Worm (Caenorhabditis elegans) whole organism, L1 larva: ENCODE measurements around the gene C03G5.14.

Source experiments
- aha-1 ChIP-seq: fragments of 150-350 bp; optimal IDR thresholded peaks from 2 replicates; lab custom pipeline; 2014; ENCODE audit warnings: missing biosample characterization, missing genetic modification characterization
- ceh-63 ChIP-seq: fragments of 200-800 bp; sonication (Bioruptor generic); optimal IDR thresholded peaks from 2 replicates; lab custom pipeline; 2018; ENCODE audit warnings: mild to moderate bottlenecking, missing genetic modification characterization, missing compliant biosample characterization
- mdl-1 ChIP-seq, 2 experiments: fragments of 150-350 bp; optimal IDR thresholded peaks; 2 replicates each; lab custom pipeline; 2014 to 2017; ENCODE audit warnings: missing biosample characterization in 2 of 2, missing genetic modification characterization in 2 of 2, inconsistent platforms in 1 of 2
- nhr-19 ChIP-seq: fragments of 200-800 bp; sonication (Bioruptor generic); conservative IDR thresholded peaks from 2 replicates; pipeline ENCODE4 v1.3.6; 2022; ENCODE audit warnings: missing genetic modification characterization, missing compliant biosample characterization
- nhr-237 ChIP-seq: fragments of 150-350 bp; optimal IDR thresholded peaks from 2 replicates; lab custom pipeline; 2014; ENCODE audit warnings: missing biosample characterization, missing genetic modification characterization
- nhr-76 ChIP-seq: sonication (generic microtip); optimal IDR thresholded peaks from 2 replicates; lab custom pipeline; 2017; ENCODE audit warnings: missing biosample characterization, missing genetic modification characterization
- tbx-2 ChIP-seq: sonication (generic microtip); optimal IDR thresholded peaks from 2 replicates; lab custom pipeline; 2016; ENCODE audit warnings: missing genetic modification characterization, missing compliant biosample characterization
- zag-1 ChIP-seq: fragments of 150-350 bp; optimal IDR thresholded peaks from 2 replicates; lab custom pipeline; 2014; ENCODE audit warnings: missing biosample characterization, missing genetic modification characterization
- ztf-4 ChIP-seq: fragments of 150-350 bp; optimal IDR thresholded peaks from 2 replicates; lab custom pipeline; 2014; ENCODE audit warnings: missing biosample characterization, missing genetic modification characterization

DNA sequence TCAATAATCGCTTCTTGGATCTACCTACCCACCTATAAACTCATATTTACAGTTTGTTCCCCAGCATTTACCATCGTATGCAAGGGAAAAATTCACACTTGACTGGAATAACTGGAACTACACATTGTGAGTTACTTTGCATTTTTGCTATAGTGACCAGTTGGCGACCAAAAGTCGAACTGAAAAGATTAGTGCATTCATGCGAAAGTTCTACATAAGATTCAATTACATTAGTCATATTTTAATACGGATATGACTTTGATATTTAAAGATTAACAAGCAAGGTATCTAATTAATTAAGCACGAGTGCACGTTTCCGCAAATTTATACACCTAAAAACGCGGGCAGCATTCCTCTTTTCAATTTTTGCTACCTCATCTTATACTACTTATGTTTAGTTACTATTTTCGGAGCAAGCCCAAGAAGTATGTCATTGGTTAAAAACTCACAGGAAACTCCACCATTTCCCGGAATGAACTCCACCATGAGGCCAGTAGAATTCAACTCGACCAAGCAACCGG is 49.3 kb downstream of the C03G5.14 start, which contains the start of gene jmjd-3.1:
- TF ChIP-seq nhr-76 (tag; lab: Kevin White, UChicago): no peak
- TF ChIP-seq mdl-1 (tag; optimal IDR thresholded peaks at IDR 0.05; lab: Kevin White, UChicago): no peak
- no peak for TF ChIP-seq nhr-237
- no peak for TF ChIP-seq zag-1 (tag; lab: Kevin White, UChicago)
- no peak for TF ChIP-seq tbx-2 (tag; lab: Kevin White, UChicago)
- no peak for TF ChIP-seq ztf-4 (tag; lab: Kevin White, UChicago)
- TF ChIP-seq ceh-63 (GFP tag; lab: Kevin White, UChicago): no peak
- TF ChIP-seq aha-1: no peak
- no peak for TF ChIP-seq nhr-19
